Worm (Caenorhabditis elegans) whole organism, L1 larva: Measurements from ENCODE around the gene lpd-7.
A peak's percentile ranks its signal among the peaks of the same experiment; 100 is the strongest.

Source experiments
- C16A3.4 ChIP-seq: fragments of 150-350 bp; optimal IDR thresholded peaks from 2 replicates; lab custom pipeline; 2014; ENCODE audit warnings: missing biosample characterization, missing genetic modification characterization
- F16B12.6 ChIP-seq: fragments of 150-350 bp; optimal IDR thresholded peaks from 2 replicates; lab custom pipeline; 2014; ENCODE audit warnings: missing biosample characterization, missing genetic modification characterization
- Y116A8C.19 ChIP-seq: sonication (generic microtip); optimal IDR thresholded peaks from 2 replicates; lab custom pipeline; 2016; ENCODE audit warnings: missing compliant biosample characterization, missing genetic modification characterization, borderline replicate concordance
- aha-1 ChIP-seq: fragments of 150-350 bp; optimal IDR thresholded peaks from 2 replicates; lab custom pipeline; 2014; ENCODE audit warnings: missing biosample characterization, missing genetic modification characterization
- alr-1 ChIP-seq: fragments of 200-800 bp; sonication (Bioruptor generic); optimal IDR thresholded peaks from 2 replicates; lab custom pipeline; 2018; ENCODE audit warnings: borderline replicate concordance, mild to moderate bottlenecking, missing genetic modification characterization, missing compliant biosample characterization
- aly-2 ChIP-seq: fragments of 150-350 bp; optimal IDR thresholded peaks from 2 replicates; lab custom pipeline; 2014; ENCODE audit warnings: missing biosample characterization, missing genetic modification characterization
- ama-1 ChIP-seq: fragments of 150-350 bp; optimal IDR thresholded peaks from 2 replicates; lab custom pipeline; 2014
- blmp-1 ChIP-seq: fragments of 150-350 bp; optimal IDR thresholded peaks from 2 replicates; lab custom pipeline; 2014; ENCODE audit warnings: missing biosample characterization, missing genetic modification characterization
- ceh-63 ChIP-seq: fragments of 200-800 bp; sonication (Bioruptor generic); optimal IDR thresholded peaks from 2 replicates; lab custom pipeline; 2018; ENCODE audit warnings: mild to moderate bottlenecking, missing genetic modification characterization, missing compliant biosample characterization
- ceh-90 ChIP-seq: sonication (generic microtip); optimal IDR thresholded peaks from 2 replicates; lab custom pipeline; 2016; ENCODE audit warnings: missing genetic modification characterization, missing compliant biosample characterization
- efl-3 ChIP-seq: fragments of 200-800 bp; sonication (Bioruptor generic); optimal IDR thresholded peaks from 2 replicates; lab custom pipeline; 2018; ENCODE audit warnings: mild to moderate bottlenecking, missing genetic modification characterization, missing compliant biosample characterization
- egl-27 ChIP-seq, 2 experiments: fragments of 150-350 bp in 1 of 2; sonication (generic microtip); optimal IDR thresholded peaks; 3 replicates each; lab custom pipeline; 2017 to 2018; ENCODE audit warnings: missing biosample characterization in 2 of 2, missing genetic modification characterization in 2 of 2, missing genetic modification reagents in 2 of 2
- ets-5 ChIP-seq: fragments of 200-800 bp; sonication (Bioruptor generic); IDR thresholded peaks from 2 replicates; pipeline ENCODE4 v1.3.6; 2022; ENCODE audit warnings: missing genetic modification characterization, missing compliant biosample characterization
- fkh-4 ChIP-seq: sonication (generic microtip); optimal IDR thresholded peaks from 2 replicates; lab custom pipeline; 2016; ENCODE audit warnings: missing compliant biosample characterization, missing genetic modification characterization, borderline replicate concordance
- fkh-8 ChIP-seq: sonication (generic microtip); optimal IDR thresholded peaks from 2 replicates; lab custom pipeline; 2016; ENCODE audit warnings: mild to moderate bottlenecking, missing genetic modification characterization, missing compliant biosample characterization
- fos-1 ChIP-seq: fragments of 150-350 bp; optimal IDR thresholded peaks from 2 replicates; lab custom pipeline; 2014; ENCODE audit warnings: missing biosample characterization, missing genetic modification characterization
- grh-1 ChIP-seq: fragments of 200-800 bp; sonication (Bioruptor generic); IDR thresholded peaks from 2 replicates; pipeline ENCODE4 v1.3.6; 2022; ENCODE audit warnings: missing genetic modification reagents, missing genetic modification characterization, missing compliant biosample characterization
- hlh-17 ChIP-seq: fragments of 200-800 bp; sonication (Bioruptor generic); optimal IDR thresholded peaks from 2 replicates; lab custom pipeline; 2018; ENCODE audit warnings: missing genetic modification characterization, mild to moderate bottlenecking, missing compliant biosample characterization, moderate library complexity, borderline replicate concordance
- lin-13 ChIP-seq: fragments of 150-350 bp; optimal IDR thresholded peaks from 2 replicates; lab custom pipeline; 2014; ENCODE audit warnings: missing biosample characterization, missing genetic modification reagents, missing genetic modification characterization
- lin-14 ChIP-seq: fragments of 200-800 bp; sonication (Bioruptor generic); optimal IDR thresholded peaks from 2 replicates; lab custom pipeline; 2018; ENCODE audit warnings: mild to moderate bottlenecking, missing genetic modification characterization, moderate library complexity, missing compliant biosample characterization
- lin-15B ChIP-seq: fragments of 150-350 bp; sonication (generic microtip); optimal IDR thresholded peaks from 3 replicates; lab custom pipeline; 2014; ENCODE audit warnings: missing biosample characterization, missing genetic modification characterization
- lir-3 ChIP-seq: sonication (generic microtip); optimal IDR thresholded peaks from 2 replicates; lab custom pipeline; 2016; ENCODE audit warnings: mild to moderate bottlenecking, missing genetic modification characterization, moderate library complexity, missing compliant biosample characterization; ENCODE audit not compliant: poor library complexity
- lsy-2 ChIP-seq, 2 experiments: fragments of 150-350 bp; optimal IDR thresholded peaks; 2 replicates each; lab custom pipeline; 2014; ENCODE audit warnings: missing biosample characterization in 2 of 2, missing genetic modification characterization in 2 of 2
- mab-9 ChIP-seq: fragments of 200-800 bp; sonication (Bioruptor generic); IDR thresholded peaks from 2 replicates; pipeline ENCODE4 v1.3.6; 2022; ENCODE audit warnings: missing genetic modification reagents, missing genetic modification characterization, missing compliant biosample characterization
- mep-1 ChIP-seq: fragments of 150-350 bp; optimal IDR thresholded peaks from 2 replicates; lab custom pipeline; 2014; ENCODE audit warnings: missing biosample characterization, missing genetic modification characterization
- nhr-19 ChIP-seq: fragments of 200-800 bp; sonication (Bioruptor generic); conservative IDR thresholded peaks from 2 replicates; pipeline ENCODE4 v1.3.6; 2022; ENCODE audit warnings: missing genetic modification characterization, missing compliant biosample characterization
- nhr-20 ChIP-seq: sonication (generic microtip); optimal IDR thresholded peaks from 2 replicates; lab custom pipeline; 2016; ENCODE audit warnings: mild to moderate bottlenecking, missing genetic modification characterization, missing compliant biosample characterization
- nhr-47 ChIP-seq: sonication (generic microtip); optimal IDR thresholded peaks from 2 replicates; lab custom pipeline; 2016; ENCODE audit warnings: mild to moderate bottlenecking, missing genetic modification characterization, moderate library complexity, missing compliant biosample characterization
- nhr-71 ChIP-seq: sonication (generic microtip); optimal IDR thresholded peaks from 2 replicates; lab custom pipeline; 2016; ENCODE audit warnings: mild to moderate bottlenecking, missing genetic modification characterization, moderate library complexity, missing compliant biosample characterization
- nhr-76 ChIP-seq: sonication (generic microtip); optimal IDR thresholded peaks from 2 replicates; lab custom pipeline; 2017; ENCODE audit warnings: missing biosample characterization, missing genetic modification characterization
- nhr-84 ChIP-seq: sonication (generic microtip); optimal IDR thresholded peaks from 2 replicates; lab custom pipeline; 2017; ENCODE audit warnings: missing biosample characterization, missing genetic modification characterization
- nhr-85 ChIP-seq: sonication (generic microtip); peaks from one replicate; lab custom pipeline; 2016; ENCODE audit warnings: missing genetic modification characterization, inconsistent platforms, missing compliant biosample characterization
- nhr-90 ChIP-seq: sonication (generic microtip); optimal IDR thresholded peaks from 2 replicates; lab custom pipeline; 2016; ENCODE audit warnings: mild to moderate bottlenecking, missing genetic modification characterization, missing compliant biosample characterization; ENCODE audit not compliant: poor library complexity
- pax-3 ChIP-seq: fragments of 200-800 bp; sonication (Bioruptor generic); optimal IDR thresholded peaks from 2 replicates; lab custom pipeline; 2018; ENCODE audit warnings: mild to moderate bottlenecking, missing genetic modification characterization, moderate library complexity, missing compliant biosample characterization
- pqm-1 ChIP-seq: sonication (generic microtip); optimal IDR thresholded peaks from 3 replicates; lab custom pipeline; 2017; ENCODE audit warnings: missing biosample characterization, missing genetic modification characterization
- rnt-1 ChIP-seq: sonication (generic microtip); optimal IDR thresholded peaks from 2 replicates; lab custom pipeline; 2016; ENCODE audit warnings: mild to moderate bottlenecking, missing genetic modification characterization, moderate library complexity, missing compliant biosample characterization
- snu-23 ChIP-seq: sonication (generic microtip); optimal IDR thresholded peaks from 2 replicates; lab custom pipeline; 2016; ENCODE audit warnings: missing genetic modification characterization, missing compliant biosample characterization
- swsn-7 ChIP-seq: sonication (generic microtip); optimal IDR thresholded peaks from 2 replicates; lab custom pipeline; 2016; ENCODE audit warnings: missing genetic modification characterization, missing compliant biosample characterization
- tbx-2 ChIP-seq: sonication (generic microtip); optimal IDR thresholded peaks from 2 replicates; lab custom pipeline; 2016; ENCODE audit warnings: missing genetic modification characterization, missing compliant biosample characterization
- unc-130 ChIP-seq: fragments of 150-350 bp; optimal IDR thresholded peaks from 2 replicates; lab custom pipeline; 2017; ENCODE audit warnings: missing biosample characterization, missing genetic modification characterization, inconsistent platforms
- unc-30 ChIP-seq: sonication (generic microtip); optimal IDR thresholded peaks from 2 replicates; lab custom pipeline; 2017; ENCODE audit warnings: missing biosample characterization, missing genetic modification characterization
- xbp-1 ChIP-seq: sonication (generic microtip); optimal IDR thresholded peaks from 2 replicates; lab custom pipeline; 2016; ENCODE audit warnings: missing genetic modification characterization, missing compliant biosample characterization
- zag-1 ChIP-seq: fragments of 150-350 bp; optimal IDR thresholded peaks from 2 replicates; lab custom pipeline; 2014; ENCODE audit warnings: missing biosample characterization, missing genetic modification characterization
- ztf-11 ChIP-seq, 2 experiments: sonication (generic microtip); optimal IDR thresholded peaks; 2 replicates each; lab custom pipeline; 2016 to 2017; ENCODE audit warnings: missing genetic modification characterization in 2 of 2, missing biosample characterization in 1 of 2, missing compliant biosample characterization in 1 of 2

Gene lpd-7

ce11 chrIII:7531385-7531784 lies 41.8 kb upstream of the lpd-7 start:
- TF ChIP-seq lsy-2 (tag; optimal IDR thresholded peaks at IDR 0.05; lab: Kevin White, UChicago): no peak
- no peak for TF ChIP-seq aha-1
- TF ChIP-seq fkh-8 (tag; lab: Kevin White, UChicago): no peak
- no peak for TF ChIP-seq Y116A8C.19 (tag; lab: Kevin White, UChicago)
- no peak for TF ChIP-seq unc-130
- TF ChIP-seq lin-13: no peak
- TF ChIP-seq ceh-63 (GFP tag; lab: Kevin White, UChicago): no peak
- TF ChIP-seq zag-1 (tag; lab: Kevin White, UChicago): no peak
- TF ChIP-seq xbp-1 (tag; lab: Kevin White, UChicago): no peak
- TF ChIP-seq egl-27 (tag; optimal IDR thresholded peaks at IDR 0.05; lab: Kevin White, UChicago): no peak
- no peak for TF ChIP-seq nhr-76
- TF ChIP-seq pax-3 (tag; lab: Kevin White, UChicago): no peak
- no peak for TF ChIP-seq alr-1 (tag; lab: Kevin White, UChicago)

DNA sequence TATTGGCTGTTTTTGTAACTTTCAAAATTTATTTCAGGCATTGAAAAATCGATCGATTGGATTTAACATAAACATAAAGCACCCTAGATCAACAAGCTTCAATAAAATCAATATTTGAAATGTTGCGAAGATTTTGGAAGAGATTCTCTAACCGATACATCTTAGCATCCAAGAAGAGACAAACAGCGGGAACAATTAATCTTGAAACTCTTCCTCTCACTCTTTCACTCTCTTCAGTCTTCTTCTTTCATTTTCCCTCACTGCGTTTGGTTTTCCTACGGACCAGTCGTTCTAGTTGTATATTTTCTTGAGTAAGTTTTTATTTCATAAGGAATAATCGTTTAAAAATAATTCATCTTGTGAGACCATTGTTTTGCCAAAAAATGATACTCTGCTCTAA lies 40.1 kb upstream of the lpd-7 start:
- TF ChIP-seq pqm-1 (tag; lab: Kevin White, UChicago) (no peak), lsy-2 (tag; optimal IDR thresholded peaks at IDR 0.05; lab: Kevin White, UChicago) (peak in 1 of 2 experiments; percentile 8), xbp-1 (tag; lab: Kevin White, UChicago) (no peak), blmp-1 (tag; lab: Kevin White, UChicago) (peak; percentile 13), unc-30 (tag; lab: Kevin White, UChicago) (no peak)

DNA sequence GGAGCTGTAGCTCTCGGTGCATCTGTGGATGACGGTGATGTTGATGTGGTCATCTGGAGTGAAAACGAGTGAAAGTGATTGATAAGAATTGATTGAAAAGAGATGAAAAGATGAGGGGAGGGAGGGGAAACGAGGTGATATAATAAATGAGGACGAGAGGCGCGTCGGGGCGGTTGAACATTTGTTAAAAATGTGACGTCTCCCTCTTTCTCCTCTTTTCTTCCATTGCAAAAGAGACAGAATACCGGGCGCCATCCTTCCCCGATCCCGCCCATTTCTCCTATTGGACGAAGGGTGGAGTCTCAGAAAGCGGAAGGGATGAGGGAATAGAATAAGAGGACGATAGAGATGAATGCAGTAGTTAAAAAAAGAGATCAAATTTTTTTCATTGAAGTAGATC lies 38.5 kb upstream of the lpd-7 start:
- TF ChIP-seq xbp-1 (tag; lab: Kevin White, UChicago) (peak; percentile 34), nhr-19 (GFP tag; lab: Robert Waterston, UW) (peak; percentile 51), unc-30 (tag; lab: Kevin White, UChicago) (no peak), ztf-11 (tag; optimal IDR thresholded peaks at IDR 0.05; lab: Kevin White, UChicago) (peak in 1 of 2 experiments; percentile 62), snu-23 (peak; percentile 44), swsn-7 (peak; percentile 31), unc-130 (no peak), ceh-90 (tag; lab: Kevin White, UChicago) (no peak), nhr-20 (peak; percentile 44), nhr-47 (tag; lab: Kevin White, UChicago) (no peak), nhr-90 (tag; lab: Kevin White, UChicago) (peak; percentile 16), lsy-2 (tag; optimal IDR thresholded peaks at IDR 0.05; lab: Kevin White, UChicago) (peak; percentile 65 to 81), F16B12.6 (tag; lab: Kevin White, UChicago) (no peak), nhr-71 (peak; percentile 76), hlh-17 (GFP tag; lab: Kevin White, UChicago) (no peak), blmp-1 (tag; lab: Kevin White, UChicago) (peak; percentile 89), rnt-1 (tag; lab: Kevin White, UChicago) (peak; percentile 70), pqm-1 (tag; lab: Kevin White, UChicago) (no peak), mep-1 (tag; lab: Kevin White, UChicago) (peak; percentile 45), tbx-2 (tag; lab: Kevin White, UChicago) (peak; percentile 77), fkh-4 (tag; lab: Kevin White, UChicago) (no peak), lin-14 (GFP tag; lab: Kevin White, UChicago) (peak; percentile 85), nhr-85 (peak; percentile 89)

DNA sequence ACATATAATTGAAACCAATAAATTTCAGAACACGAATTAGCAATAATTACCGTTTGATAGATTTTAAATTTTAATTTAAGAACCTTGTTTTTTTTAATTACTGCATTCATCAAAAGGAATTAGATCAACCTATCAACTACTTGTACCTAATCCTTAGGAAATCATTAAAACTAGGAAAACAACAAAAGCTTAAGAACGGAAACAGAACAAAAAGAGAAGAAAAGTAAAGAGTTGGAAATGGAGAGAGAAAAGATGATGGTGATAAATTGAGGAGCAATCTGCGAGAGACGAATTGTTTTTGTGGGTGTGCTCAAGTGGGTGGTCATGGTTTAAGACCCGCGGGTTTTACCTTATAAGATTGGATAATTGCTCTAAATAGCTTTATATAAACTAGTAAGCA lies 37.8 kb upstream of the lpd-7 start:
- TF ChIP-seq grh-1 (GFP tag; lab: Robert Waterston, UW): no peak
- peak; percentile 11 for TF ChIP-seq rnt-1 (tag; lab: Kevin White, UChicago)

- TF ChIP-seq unc-130 (no peak), fkh-4 (tag; lab: Kevin White, UChicago) (no peak), nhr-84 (tag; lab: Kevin White, UChicago) (no peak), efl-3 (GFP tag; lab: Kevin White, UChicago) (no peak), ets-5 (GFP tag; lab: Robert Waterston, UW) (no peak), fos-1 (tag; lab: Kevin White, UChicago) (no peak), nhr-85 (no peak), mab-9 (GFP tag; lab: Robert Waterston, UW) (peak; percentile 43; the same call in 1 of the 2 replicates), aly-2 (no peak), tbx-2 (tag; lab: Kevin White, UChicago) (no peak), ama-1 (lab: Kevin White, UChicago) (no peak), nhr-47 (tag; lab: Kevin White, UChicago) (no peak), lsy-2 (tag; optimal IDR thresholded peaks at IDR 0.05; lab: Kevin White, UChicago) (peak in 1 of 2 experiments; percentile 47), unc-30 (tag; lab: Kevin White, UChicago) (no peak), lir-3 (tag; lab: Kevin White, UChicago) (no peak), C16A3.4 (tag; lab: Kevin White, UChicago) (no peak), rnt-1 (tag; lab: Kevin White, UChicago) (peak; percentile 38), lin-15B (tag; lab: Kevin White, UChicago) (no peak)
Observed at ce11 chrIII:7536559-7536958, 36.6 kb upstream of the lpd-7 start, which contains the start of gene lin-39. lin-39 (minus strand) TSS chrIII:7536632.
